Fruit fly (Drosophila melanogaster) whole organism, embryonic: ENCODE measurements around the gene CG14006.

Source experiments
- Atf6 ChIP-seq: fragments of 200-800 bp; sonication (Bioruptor generic); IDR thresholded peaks from 2 replicates; pipeline ENCODE4 v1.3.6; 2022; ENCODE audit warnings: missing biosample characterization, missing genetic modification characterization
- B-H2 ChIP-seq: fragments of 200-800 bp; sonication (Bioruptor generic); optimal IDR thresholded peaks from 2 replicates; lab custom pipeline; 2018; ENCODE audit warnings: missing biosample characterization, mild to moderate bottlenecking, missing genetic modification characterization
- BEAF-32 ChIP-seq: fragments of 200-800 bp; sonication (Bioruptor generic); optimal IDR thresholded peaks from 3 replicates; lab custom pipeline; 2017; ENCODE audit warnings: missing biosample characterization, missing genetic modification characterization, mild to moderate bottlenecking, moderate library complexity, missing genetic modification reagents
- Bgb ChIP-seq: fragments of 200-800 bp; sonication (Bioruptor generic); IDR thresholded peaks from 2 replicates; pipeline ENCODE4 v1.3.6; 2022; ENCODE audit warnings: missing biosample characterization, missing genetic modification characterization; ENCODE audit not compliant: partially characterized antibody
- C15 ChIP-seq: fragments of 200-800 bp; sonication (Bioruptor generic); IDR thresholded peaks from 3 replicates; pipeline ENCODE4 v1.3.6; 2022; ENCODE audit warnings: missing biosample characterization, missing genetic modification characterization
- CG10321 ChIP-seq: fragments of 200-800 bp; sonication (Bioruptor generic); IDR thresholded peaks from 2 replicates; pipeline ENCODE4 v1.3.6; 2022; ENCODE audit warnings: missing biosample characterization, missing genetic modification characterization
- CG10462 ChIP-seq: fragments of 200-800 bp; sonication (Bioruptor generic); optimal IDR thresholded peaks from 2 replicates; lab custom pipeline; 2016; ENCODE audit warnings: missing biosample characterization, missing genetic modification characterization
- CG11456 ChIP-seq: fragments of 200-800 bp; sonication (Bioruptor generic); IDR thresholded peaks from 3 replicates; pipeline ENCODE4 v1.3.6; 2022; ENCODE audit warnings: missing biosample characterization, missing genetic modification characterization
- CG12391 ChIP-seq: fragments of 200-800 bp; sonication (Bioruptor generic); optimal IDR thresholded peaks from 3 replicates; lab custom pipeline; 2018; ENCODE audit warnings: missing biosample characterization, mild to moderate bottlenecking, missing genetic modification characterization, moderate library complexity
- CG12769 ChIP-seq: fragments of 200-800 bp; sonication (Bioruptor generic); optimal IDR thresholded peaks from 2 replicates; lab custom pipeline; 2019; ENCODE audit warnings: missing biosample characterization, mild to moderate bottlenecking, missing genetic modification characterization, moderate library complexity
- CG13123 ChIP-seq: fragments of 200-800 bp; sonication (Bioruptor generic); optimal IDR thresholded peaks from 2 replicates; lab custom pipeline; 2016; ENCODE audit warnings: missing biosample characterization, missing genetic modification characterization
- CG13296 ChIP-seq: fragments of 200-800 bp; sonication (Bioruptor generic); optimal IDR thresholded peaks from 3 replicates; lab custom pipeline; 2018; ENCODE audit warnings: missing biosample characterization, mild to moderate bottlenecking, missing genetic modification characterization
- CG13424 ChIP-seq: fragments of 200-800 bp; sonication (Bioruptor generic); optimal IDR thresholded peaks from 2 replicates; lab custom pipeline; 2019; ENCODE audit warnings: missing biosample characterization, mild to moderate bottlenecking, missing genetic modification characterization, moderate library complexity
- CG13624 ChIP-seq: fragments of 200-800 bp; sonication (Bioruptor generic); optimal IDR thresholded peaks from 2 replicates; lab custom pipeline; 2016; ENCODE audit warnings: missing biosample characterization, missing genetic modification characterization
- CG14050 ChIP-seq: fragments of 200-800 bp; sonication (Bioruptor generic); IDR thresholded peaks from 3 replicates; pipeline ENCODE4 v1.3.6; 2022; ENCODE audit warnings: missing biosample characterization, missing genetic modification characterization
- CG15479 ChIP-seq: fragments of 200-800 bp; sonication (Bioruptor generic); optimal IDR thresholded peaks from 3 replicates; lab custom pipeline; 2019; ENCODE audit warnings: missing biosample characterization, mild to moderate bottlenecking, missing genetic modification characterization, moderate library complexity
- CG2875 ChIP-seq: fragments of 200-800 bp; sonication (Bioruptor generic); optimal IDR thresholded peaks from 2 replicates; lab custom pipeline; 2017; ENCODE audit warnings: missing biosample characterization, mild to moderate bottlenecking, missing genetic modification characterization, missing genetic modification reagents
- CG30403 ChIP-seq: fragments of 200-800 bp; sonication (Bioruptor generic); optimal IDR thresholded peaks from 3 replicates; lab custom pipeline; 2016; ENCODE audit warnings: missing biosample characterization, missing genetic modification characterization
- CG32532 ChIP-seq: fragments of 200-800 bp; sonication (Bioruptor generic); IDR thresholded peaks from 2 replicates; pipeline ENCODE4 v1.3.6; 2022; ENCODE audit warnings: missing biosample characterization, missing genetic modification characterization
- CG34376 ChIP-seq: fragments of 200-800 bp; sonication (Bioruptor generic); optimal IDR thresholded peaks from 2 replicates; lab custom pipeline; 2018; ENCODE audit warnings: missing biosample characterization, mild to moderate bottlenecking, missing genetic modification characterization
- CG4730 ChIP-seq: fragments of 200-800 bp; sonication (Bioruptor generic); IDR thresholded peaks from 2 replicates; pipeline ENCODE4 v1.3.6; 2022; ENCODE audit warnings: missing biosample characterization, missing genetic modification characterization
- CG4820 ChIP-seq: fragments of 200-800 bp; sonication (Bioruptor generic); optimal IDR thresholded peaks from 3 replicates; lab custom pipeline; 2016; ENCODE audit warnings: missing biosample characterization, missing genetic modification characterization
- CG5245 ChIP-seq: fragments of 200-800 bp; sonication (Bioruptor generic); optimal IDR thresholded peaks from 3 replicates; lab custom pipeline; 2016; ENCODE audit warnings: missing biosample characterization, missing genetic modification characterization
- CG5953 ChIP-seq: fragments of 200-800 bp; sonication (Bioruptor generic); IDR thresholded peaks from 2 replicates; pipeline ENCODE4 v1.3.6; 2022; ENCODE audit warnings: missing biosample characterization, missing genetic modification characterization
- CG8290 ChIP-seq, 3 experiments: fragments of 200-800 bp; sonication (Bioruptor generic); optimal IDR thresholded peaks; 2 replicates each; lab custom pipeline; 2016 to 2019; ENCODE audit warnings: missing biosample characterization in 3 of 3, missing genetic modification characterization in 3 of 3, mild to moderate bottlenecking in 2 of 3, moderate library complexity in 1 of 3
- CG8388 ChIP-seq: fragments of 200-800 bp; sonication (Bioruptor generic); optimal IDR thresholded peaks from 2 replicates; lab custom pipeline; 2019; ENCODE audit warnings: missing biosample characterization, mild to moderate bottlenecking, missing genetic modification characterization, moderate library complexity
- CTCF ChIP-seq: fragments of 200-800 bp; sonication (Bioruptor generic); optimal IDR thresholded peaks from 2 replicates; lab custom pipeline; 2017; ENCODE audit warnings: missing biosample characterization, mild to moderate bottlenecking, missing genetic modification characterization, moderate library complexity
- Dbx ChIP-seq: fragments of 200-800 bp; sonication (Bioruptor generic); IDR thresholded peaks from 3 replicates; pipeline ENCODE4 v1.3.6; 2022; ENCODE audit warnings: missing biosample characterization, missing genetic modification characterization
- Eip74EF ChIP-seq, 2 experiments: fragments of 200-800 bp in 1 of 2; fragments of >200 bp in 1 of 2; sonication (Bioruptor generic) in 1 of 2; optimal IDR thresholded peaks; 2 replicates each; lab custom pipeline; 2017 to 2019; ENCODE audit warnings: missing biosample characterization in 2 of 2, missing genetic modification characterization in 2 of 2, mild to moderate bottlenecking in 1 of 2, moderate library complexity in 1 of 2
- Gsc ChIP-seq: fragments of 200-800 bp; sonication (Bioruptor generic); IDR thresholded peaks from 2 replicates; pipeline ENCODE4 v1.3.6; 2022; ENCODE audit warnings: missing biosample characterization, missing genetic modification characterization
- HmgD ChIP-seq: fragments of 200-800 bp; sonication (Bioruptor generic); optimal IDR thresholded peaks from 3 replicates; lab custom pipeline; 2016; ENCODE audit warnings: missing biosample characterization, missing genetic modification characterization
- Hr3 ChIP-seq: fragments of 200-800 bp; sonication (Bioruptor generic); optimal IDR thresholded peaks from 3 replicates; lab custom pipeline; 2016; ENCODE audit warnings: missing biosample characterization, missing genetic modification characterization
- MESR4 ChIP-seq: fragments of 200-800 bp; sonication (Bioruptor generic); optimal IDR thresholded peaks from 2 replicates; lab custom pipeline; 2018; ENCODE audit warnings: missing biosample characterization, mild to moderate bottlenecking, missing genetic modification characterization, moderate library complexity
- Nf-YC ChIP-seq: fragments of 200-800 bp; optimal IDR thresholded peaks from 3 replicates; lab custom pipeline; 2019; ENCODE audit warnings: missing biosample characterization, mild to moderate bottlenecking, missing genetic modification characterization, moderate library complexity
- Ptx1 ChIP-seq: fragments of 200-800 bp; sonication (Bioruptor generic); IDR thresholded peaks from 2 replicates; pipeline ENCODE4 v1.3.6; 2022; ENCODE audit warnings: missing biosample characterization, missing genetic modification characterization
- Scr ChIP-seq: fragments of 200-800 bp; sonication (Bioruptor generic); IDR thresholded peaks from 2 replicates; pipeline ENCODE4 v1.3.6; 2022; ENCODE audit warnings: missing biosample characterization, missing genetic modification characterization; ENCODE audit not compliant: partially characterized antibody
- Sin3A ChIP-seq: fragments of >200 bp; optimal IDR thresholded peaks from 2 replicates; lab custom pipeline; 2018
- Spps ChIP-seq: fragments of 200-800 bp; sonication (Bioruptor generic); optimal IDR thresholded peaks from 2 replicates; lab custom pipeline; 2018; ENCODE audit warnings: missing biosample characterization, mild to moderate bottlenecking, missing genetic modification characterization
- Xbp1 ChIP-seq: fragments of 200-800 bp; sonication (Bioruptor generic); optimal IDR thresholded peaks from 3 replicates; lab custom pipeline; 2016; ENCODE audit warnings: missing biosample characterization, mild to moderate bottlenecking, missing genetic modification characterization
- YL-1 ChIP-seq: fragments of 200-800 bp; sonication (Bioruptor generic); optimal IDR thresholded peaks from 3 replicates; lab custom pipeline; 2017; ENCODE audit warnings: missing biosample characterization, mild to moderate bottlenecking, missing genetic modification characterization
- ase ChIP-seq: fragments of 200-800 bp; sonication (Bioruptor generic); IDR thresholded peaks from 3 replicates; pipeline ENCODE4 v1.3.6; 2022; ENCODE audit warnings: missing biosample characterization, missing genetic modification characterization
- bigmax ChIP-seq: fragments of 200-800 bp; sonication (Bioruptor generic); optimal IDR thresholded peaks from 2 replicates; lab custom pipeline; 2018; ENCODE audit warnings: missing biosample characterization, mild to moderate bottlenecking, missing genetic modification characterization
- ci ChIP-seq: fragments of 200-800 bp; sonication (Bioruptor generic); IDR thresholded peaks from 3 replicates; pipeline ENCODE4 v1.3.6; 2022; ENCODE audit warnings: missing biosample characterization, missing genetic modification characterization
- crc ChIP-seq: fragments of 200-800 bp; sonication (Bioruptor generic); optimal IDR thresholded peaks from 2 replicates; lab custom pipeline; 2016; ENCODE audit warnings: missing biosample characterization, missing genetic modification characterization
- dimm ChIP-seq: fragments of 200-800 bp; sonication (Bioruptor generic); IDR thresholded peaks from 2 replicates; pipeline ENCODE4 v1.3.6; 2022; ENCODE audit warnings: missing biosample characterization, missing genetic modification characterization
- her ChIP-seq: fragments of 200-800 bp; sonication (Bioruptor generic); optimal IDR thresholded peaks from 2 replicates; lab custom pipeline; 2016; ENCODE audit warnings: missing biosample characterization, missing genetic modification characterization
- nerfin-1 ChIP-seq: fragments of 200-800 bp; sonication (Bioruptor generic); optimal IDR thresholded peaks from 3 replicates; lab custom pipeline; 2019; ENCODE audit warnings: missing biosample characterization, mild to moderate bottlenecking, missing genetic modification characterization, moderate library complexity
- pan ChIP-seq, 4 experiments: fragments of >200 bp in 3 of 4; fragments of 200-800 bp in 1 of 4; sonication (Bioruptor generic) in 1 of 4; optimal IDR thresholded peaks in 3 of 4; IDR thresholded peaks in 1 of 4; 2 replicates each; pipeline versions ENCODE4 v1.3.6 to Lab custom; 2017 to 2022; ENCODE audit warnings: missing biosample characterization in 2 of 4, missing genetic modification characterization in 2 of 4, mixed read lengths in 1 of 4
- tgo ChIP-seq: fragments of 200-800 bp; sonication (Bioruptor generic); IDR thresholded peaks from 3 replicates; pipeline ENCODE4 v1.3.6; 2022; ENCODE audit warnings: missing biosample characterization, missing genetic modification characterization
- tin ChIP-seq: fragments of 200-800 bp; sonication (Bioruptor generic); optimal IDR thresholded peaks from 3 replicates; lab custom pipeline; 2016; ENCODE audit warnings: missing biosample characterization, missing genetic modification characterization
- usp ChIP-seq: fragments of >200 bp; optimal IDR thresholded peaks from 2 replicates; lab custom pipeline; 2017; ENCODE audit warnings: missing biosample characterization, missing genetic modification characterization

CG14006 gene

DNA sequence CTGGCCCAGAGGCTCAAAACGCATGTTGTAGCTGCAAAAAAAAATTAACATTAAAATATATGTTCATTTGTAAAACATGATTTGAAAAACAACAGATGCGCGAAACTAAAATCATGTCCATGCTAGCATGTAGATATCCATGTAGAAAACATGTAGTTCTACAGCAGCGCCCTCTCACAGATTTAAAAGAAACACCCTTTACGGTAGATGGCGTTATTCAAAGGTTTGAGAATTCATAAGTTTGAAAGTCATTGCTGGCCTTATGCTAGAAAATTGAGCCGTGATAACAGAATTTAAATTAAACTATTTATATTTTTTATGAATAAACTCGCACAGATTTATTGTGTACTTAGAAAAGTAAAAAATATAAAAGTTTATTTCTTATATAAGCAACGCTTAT is 42.6 kb upstream of the CG14006 start (continued):
- TF ChIP-seq Xbp1 (GFP tag; lab: Kevin White, UChicago) (peak; percentile 67), MESR4 (GFP tag; lab: Kevin White, UChicago) (no peak), CG32532 (peak; percentile 82), CG30403 (GFP tag; lab: Kevin White, UChicago) (peak; percentile 26), crc (GFP tag; lab: Kevin White, UChicago) (no peak), dimm (GFP tag; lab: Robert Waterston, UW) (no peak), Spps (tag; lab: Kevin White, UChicago) (no peak), CG15479 (GFP tag; lab: Kevin White, UChicago) (no peak), ase (GFP tag; lab: Robert Waterston, UW) (peak; percentile 51; the same call in 2 of the 3 replicates), CG13624 (GFP tag; lab: Kevin White, UChicago) (peak; percentile 12), CG13424 (tag; lab: Kevin White, UChicago) (peak; percentile 5), tgo (GFP tag; lab: Robert Waterston, UW) (peak; percentile 52), Scr (GFP tag; lab: Robert Waterston, UW) (0 out of 2 replicates have a peak, but pooled peaks have one; percentile 30), CG4730 (GFP tag; lab: Robert Waterston, UW) (peak; percentile 15; the same call in 1 of the 2 replicates), YL-1 (GFP tag; lab: Kevin White, UChicago) (no peak), CG13296 (GFP tag; lab: Kevin White, UChicago) (no peak), CTCF (GFP tag; lab: Kevin White, UChicago) (peak; percentile 99), CG34376 (GFP tag; lab: Kevin White, UChicago) (no peak), usp (GFP tag; lab: Kevin White, UChicago) (no peak), CG5953 (GFP tag; lab: Robert Waterston, UW) (no peak), ci (GFP tag; lab: Robert Waterston, UW) (peak; percentile 23; the same call in 1 of the 3 replicates), CG8290 (GFP tag; optimal IDR thresholded peaks at IDR 0.05; lab: Kevin White, UChicago) (peak; percentile 10), CG8290 (tag; optimal IDR thresholded peaks at IDR 0.05; lab: Kevin White, UChicago) (no peak), pan (optimal IDR thresholded peaks at IDR 0.05; lab: Kevin White, UChicago) (no peak), pan (GFP tag; optimal IDR thresholded peaks at IDR 0.05 in 1 of 2, IDR thresholded peaks at IDR 0.05 in 1 of 2) (no peak), Hr3 (GFP tag; lab: Kevin White, UChicago) (peak; percentile 8), CG13123 (no peak), CG11456 (GFP tag; lab: Robert Waterston, UW) (peak; percentile 86; the same call in 2 of the 3 replicates), BEAF-32 (GFP tag; lab: Kevin White, UChicago) (no peak), bigmax (GFP tag; lab: Kevin White, UChicago) (no peak), nerfin-1 (no peak), CG12769 (tag; lab: Kevin White, UChicago) (peak; percentile 25), Gsc (GFP tag; lab: Robert Waterston, UW) (no peak), CG4820 (GFP tag; lab: Kevin White, UChicago) (peak; percentile 21), Bgb (GFP tag; lab: Robert Waterston, UW) (peak; percentile 89), Ptx1 (GFP tag; lab: Robert Waterston, UW) (peak; percentile 63), CG8388 (GFP tag; lab: Kevin White, UChicago) (no peak), C15 (GFP tag; lab: Robert Waterston, UW) (no peak), Atf6 (GFP tag; lab: Robert Waterston, UW) (0 out of 2 replicates have a peak, but pooled peaks have one; percentile 18), Sin3A (lab: Kevin White, UChicago) (no peak), CG2875 (GFP tag; lab: Kevin White, UChicago) (no peak), tin (GFP tag; lab: Kevin White, UChicago) (peak; percentile 30), Eip74EF (GFP tag; optimal IDR thresholded peaks at IDR 0.05; lab: Kevin White, UChicago) (no peak), Dbx (GFP tag; lab: Robert Waterston, UW) (0 out of 3 replicates have a peak, but pooled peaks have one; percentile 34), Nf-YC (tag; lab: Kevin White, UChicago) (peak; percentile 0), CG10462 (GFP tag; lab: Kevin White, UChicago) (no peak), CG12391 (tag; lab: Kevin White, UChicago) (no peak), B-H2 (GFP tag; lab: Kevin White, UChicago) (peak; percentile 31), CG10321 (GFP tag; lab: Robert Waterston, UW) (no peak), CG5245 (GFP tag; lab: Kevin White, UChicago) (peak; percentile 27), CG14050 (no peak), her (GFP tag; lab: Kevin White, UChicago) (no peak), HmgD (GFP tag; lab: Kevin White, UChicago) (peak; percentile 65)
